Fruit fly (Drosophila melanogaster) whole organism, wandering third instar larva: ENCODE measurements around the gene mamo.
A peak's percentile ranks its signal among the peaks of the same experiment; 100 is the strongest.

Experiments used
- CG32264 ChIP-seq: fragments of 200-800 bp; sonication (Bioruptor generic); optimal IDR thresholded peaks from 2 replicates; lab custom pipeline; 2016; ENCODE audit warnings: missing biosample characterization, missing genetic modification characterization
- Dif ChIP-seq: fragments of 200-275, 200-300 bp; sonication (Bioruptor generic); optimal IDR thresholded peaks from 2 replicates; lab custom pipeline; 2018; ENCODE audit warnings: missing biosample characterization, missing genetic modification characterization; ENCODE audit not compliant: partially characterized antibody
- HLH106 ChIP-seq: fragments of 200-800 bp; optimal IDR thresholded peaks from 3 replicates; lab custom pipeline; 2019; ENCODE audit warnings: missing biosample characterization, mild to moderate bottlenecking, missing genetic modification characterization, moderate library complexity
- OdsH ChIP-seq: fragments of 200-800 bp; sonication (Bioruptor generic); optimal IDR thresholded peaks from 2 replicates; lab custom pipeline; 2016; ENCODE audit warnings: missing biosample characterization, mild to moderate bottlenecking, missing genetic modification characterization
- brk ChIP-seq: fragments of 200-800 bp; sonication (Bioruptor generic); optimal IDR thresholded peaks from 2 replicates; lab custom pipeline; 2016; ENCODE audit warnings: missing biosample characterization, mild to moderate bottlenecking, missing genetic modification characterization
- ey ChIP-seq: fragments of 200-800 bp; sonication (Bioruptor generic); optimal IDR thresholded peaks from 2 replicates; lab custom pipeline; 2016; ENCODE audit warnings: missing biosample characterization, missing genetic modification characterization
- foxo ChIP-seq, 2 experiments: fragments of 200-800 bp; sonication (Bioruptor generic); optimal IDR thresholded peaks; 2 replicates in 1 of 2; 3 replicates in 1 of 2; lab custom pipeline; 2016 to 2017; ENCODE audit warnings: missing biosample characterization in 2 of 2, missing genetic modification characterization in 2 of 2
- fru ChIP-seq: fragments of 200-800 bp; sonication (Bioruptor generic); optimal IDR thresholded peaks from 3 replicates; lab custom pipeline; 2016; ENCODE audit warnings: missing biosample characterization, mild to moderate bottlenecking, missing genetic modification characterization
- h ChIP-seq: fragments of 200-800 bp; sonication (Bioruptor generic); optimal IDR thresholded peaks from 3 replicates; lab custom pipeline; 2016; ENCODE audit warnings: missing biosample characterization, mild to moderate bottlenecking, missing genetic modification characterization
- pan ChIP-seq: fragments of >200 bp; optimal IDR thresholded peaks from 2 replicates; lab custom pipeline; 2017
- psq ChIP-seq: fragments of 200-800 bp; sonication (Bioruptor generic); optimal IDR thresholded peaks from 3 replicates; lab custom pipeline; 2017; ENCODE audit warnings: missing biosample characterization, mild to moderate bottlenecking, missing genetic modification characterization, moderate library complexity
- rgr ChIP-seq: fragments of 200-800 bp; sonication (Bioruptor generic); optimal IDR thresholded peaks from 3 replicates; lab custom pipeline; 2016; ENCODE audit warnings: missing biosample characterization, mild to moderate bottlenecking, missing genetic modification characterization
- woc ChIP-seq: sonication (Bioruptor generic); optimal IDR thresholded peaks from 2 replicates; lab custom pipeline; 2016; ENCODE audit warnings: missing biosample characterization, mild to moderate bottlenecking, missing genetic modification characterization

Gene mamo

DNA sequence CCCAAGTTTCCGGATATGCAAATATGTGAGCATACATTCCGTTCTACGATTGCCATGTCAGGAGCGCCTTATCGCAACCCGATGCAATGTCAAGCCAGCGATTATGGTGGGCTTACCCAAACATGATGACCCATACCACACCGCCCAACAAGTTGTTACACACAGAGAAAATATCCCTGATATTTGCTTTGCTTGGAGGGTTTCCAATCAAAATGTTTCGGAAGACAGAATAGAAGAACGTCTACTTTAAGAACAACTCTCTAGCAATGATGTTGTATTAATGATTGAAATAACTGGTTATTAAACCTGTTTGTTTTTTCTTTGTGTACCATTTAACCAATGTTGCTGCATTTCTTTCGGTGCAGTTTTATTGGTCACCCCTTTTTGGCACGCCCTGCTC lies 189.6 kb downstream of the mamo start:
- peak; percentile 17 for TF ChIP-seq fru
- no peak for TF ChIP-seq OdsH (GFP tag; lab: Kevin White, UChicago)
- TF ChIP-seq rgr = no peak
- peak in 1 of 2 experiments; percentile 33 for TF ChIP-seq foxo (GFP tag; optimal IDR thresholded peaks at IDR 0.05; lab: Kevin White, UChicago)
- no peak for TF ChIP-seq psq (GFP tag; lab: Kevin White, UChicago)
- peak; percentile 5 for TF ChIP-seq h

DNA sequence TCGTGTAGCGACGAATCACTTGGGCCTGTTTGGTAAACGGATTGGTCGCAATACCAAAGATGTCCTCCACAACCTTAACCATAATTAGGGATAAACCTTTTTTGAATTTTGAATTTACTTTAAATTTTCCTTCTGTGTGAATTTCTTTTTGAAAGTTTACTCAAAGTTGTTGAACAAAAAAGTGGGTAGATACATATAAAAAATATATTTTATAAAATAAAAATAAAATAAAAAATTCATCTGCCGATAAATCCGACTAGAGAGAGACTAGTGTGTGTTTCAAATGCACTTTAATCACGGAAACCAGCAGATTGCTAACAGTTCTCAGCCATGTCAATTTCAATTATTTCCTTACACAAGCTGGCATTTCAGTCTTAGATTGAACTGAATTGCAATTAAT lies 192.8 kb downstream of the mamo start, which contains the start of gene CG10996:
Gene CG10996 (minus strand): TSS at position 101 of the 400 bp plus-strand sequence.
- TF ChIP-seq HLH106 = no peak
- no peak for TF ChIP-seq brk
- no peak for TF ChIP-seq pan (lab: Kevin White, UChicago)
- TF ChIP-seq OdsH (GFP tag; lab: Kevin White, UChicago) = no peak
- no peak for TF ChIP-seq ey (GFP tag; lab: Kevin White, UChicago)
- TF ChIP-seq woc (GFP tag; lab: Kevin White, UChicago) = no peak
- TF ChIP-seq CG32264 (GFP tag; lab: Kevin White, UChicago) = no peak
- no peak for TF ChIP-seq Dif (GFP tag; lab: Kevin White, UChicago)
